Fruit fly (Drosophila melanogaster) whole organism, embryonic: ENCODE data around the gene Kr-h1.

Experiments
- Aef1 ChIP-seq: fragments of 200-800 bp; sonication (Bioruptor generic); IDR thresholded peaks from 3 replicates; pipeline ENCODE4 v1.3.6; 2022; ENCODE audit warnings: missing biosample characterization, missing genetic modification characterization
- Atf-2 ChIP-seq: fragments of 200-800 bp; sonication (Bioruptor generic); optimal IDR thresholded peaks from 2 replicates; lab custom pipeline; 2016; ENCODE audit warnings: missing biosample characterization, missing genetic modification characterization
- Awh ChIP-seq: fragments of 200-800 bp; sonication (Bioruptor generic); IDR thresholded peaks from 2 replicates; pipeline ENCODE4, ENCODE4 v1.3.6; 2022; ENCODE audit warnings: missing biosample characterization, missing genetic modification characterization
- CG11093 ChIP-seq: fragments of 200-800 bp; sonication (Bioruptor generic); IDR thresholded peaks from 3 replicates; pipeline ENCODE4 v1.3.6; 2022; ENCODE audit warnings: missing biosample characterization, missing genetic modification characterization
- CG11560 ChIP-seq: fragments of 200-800 bp; sonication (Bioruptor generic); IDR thresholded peaks from 3 replicates; pipeline ENCODE4 v1.3.6; 2022; ENCODE audit warnings: missing biosample characterization, missing genetic modification characterization
- CG12155 ChIP-seq: fragments of 200-800 bp; sonication (Bioruptor generic); optimal IDR thresholded peaks from 3 replicates; lab custom pipeline; 2016; ENCODE audit warnings: missing biosample characterization, missing genetic modification characterization
- CG12299 ChIP-seq: fragments of 200-800 bp; sonication (Bioruptor generic); optimal IDR thresholded peaks from 2 replicates; lab custom pipeline; 2018; ENCODE audit warnings: missing biosample characterization, mild to moderate bottlenecking, missing genetic modification characterization
- CG12391 ChIP-seq: fragments of 200-800 bp; sonication (Bioruptor generic); optimal IDR thresholded peaks from 3 replicates; lab custom pipeline; 2018; ENCODE audit warnings: missing biosample characterization, mild to moderate bottlenecking, missing genetic modification characterization, moderate library complexity
- CG14441 ChIP-seq: fragments of 200-800 bp; sonication (Bioruptor generic); IDR thresholded peaks from 2 replicates; pipeline ENCODE4 v1.3.6; 2022; ENCODE audit warnings: missing biosample characterization, missing genetic modification characterization
- CG18262 ChIP-seq: fragments of 200-800 bp; optimal IDR thresholded peaks from 3 replicates; lab custom pipeline; 2019; ENCODE audit warnings: missing biosample characterization, mild to moderate bottlenecking, missing genetic modification characterization, moderate library complexity
- CG18476 ChIP-seq: fragments of 200-800 bp; sonication (Bioruptor generic); optimal IDR thresholded peaks from 2 replicates; lab custom pipeline; 2016; ENCODE audit warnings: missing biosample characterization, mild to moderate bottlenecking, missing genetic modification characterization
- CG18764 ChIP-seq: fragments of 200-800 bp; sonication (Bioruptor generic); optimal IDR thresholded peaks from 3 replicates; lab custom pipeline; 2016; ENCODE audit warnings: missing biosample characterization, missing genetic modification characterization
- CG31388 ChIP-seq: fragments of 200-800 bp; sonication (Bioruptor generic); optimal IDR thresholded peaks from 2 replicates; lab custom pipeline; 2016; ENCODE audit warnings: missing biosample characterization, missing genetic modification characterization
- CG33213 ChIP-seq: fragments of 200-800 bp; sonication (Bioruptor generic); optimal IDR thresholded peaks from 3 replicates; lab custom pipeline; 2016; ENCODE audit warnings: missing biosample characterization, missing genetic modification characterization
- CG6175 ChIP-seq: fragments of 200-800 bp; sonication (Bioruptor generic); IDR thresholded peaks from 3 replicates; pipeline ENCODE4 v1.3.6; 2022; ENCODE audit warnings: missing biosample characterization, missing genetic modification characterization
- CG6813 ChIP-seq: fragments of 200-800 bp; sonication (Bioruptor generic); optimal IDR thresholded peaks from 2 replicates; lab custom pipeline; 2017; ENCODE audit warnings: missing biosample characterization, missing genetic modification characterization, mild to moderate bottlenecking, moderate library complexity, missing genetic modification reagents
- CG8281 ChIP-seq: fragments of 200-800 bp; sonication (Bioruptor generic); optimal IDR thresholded peaks from 2 replicates; lab custom pipeline; 2018; ENCODE audit warnings: missing biosample characterization, mild to moderate bottlenecking, missing genetic modification characterization, moderate library complexity
- CG8290 ChIP-seq, 3 experiments: fragments of 200-800 bp; sonication (Bioruptor generic); optimal IDR thresholded peaks; 2 replicates each; lab custom pipeline; 2016 to 2019; ENCODE audit warnings: missing biosample characterization in 3 of 3, missing genetic modification characterization in 3 of 3, mild to moderate bottlenecking in 2 of 3, moderate library complexity in 1 of 3
- CG8478 ChIP-seq: fragments of >200 bp; optimal IDR thresholded peaks from 2 replicates; lab custom pipeline; 2018
- CHES-1-like ChIP-seq: fragments of 200-800 bp; sonication (Bioruptor generic); optimal IDR thresholded peaks from 2 replicates; lab custom pipeline; 2016; ENCODE audit warnings: missing biosample characterization, missing genetic modification characterization
- CkIIα-i1 ChIP-seq: fragments of 200-800 bp; sonication (Bioruptor generic); IDR thresholded peaks from 2 replicates; pipeline ENCODE4 v1.3.6; 2022; ENCODE audit warnings: missing biosample characterization, missing genetic modification characterization
- Deaf1 ChIP-seq: fragments of 200-800 bp; optimal IDR thresholded peaks from 3 replicates; lab custom pipeline; 2019; ENCODE audit warnings: missing biosample characterization, mild to moderate bottlenecking, missing genetic modification characterization, moderate library complexity
- Elba2 ChIP-seq: fragments of 200-800 bp; sonication (Bioruptor generic); optimal IDR thresholded peaks from 3 replicates; lab custom pipeline; 2016; ENCODE audit warnings: missing biosample characterization, missing genetic modification characterization
- Lhr ChIP-seq: fragments of 200-800 bp; sonication (Bioruptor generic); optimal IDR thresholded peaks from 3 replicates; lab custom pipeline; 2017; ENCODE audit warnings: mild to moderate bottlenecking, missing biosample characterization, missing genetic modification reagents, missing genetic modification characterization
- Lpt ChIP-seq: fragments of >200 bp; optimal IDR thresholded peaks from 2 replicates; lab custom pipeline; 2018; ENCODE audit warnings: missing biosample characterization, missing genetic modification characterization
- Max ChIP-seq: fragments of 200-800 bp; sonication (Bioruptor generic); optimal IDR thresholded peaks from 2 replicates; lab custom pipeline; 2016; ENCODE audit warnings: missing biosample characterization, mild to moderate bottlenecking, missing genetic modification characterization
- NK7.1 ChIP-seq: fragments of 200-800 bp; sonication (Bioruptor generic); optimal IDR thresholded peaks from 3 replicates; lab custom pipeline; 2016; ENCODE audit warnings: missing biosample characterization, missing genetic modification characterization
- Poxn ChIP-seq: fragments of 200-800 bp; sonication (Bioruptor generic); IDR thresholded peaks from 2 replicates; pipeline ENCODE4 v1.3.6; 2022; ENCODE audit warnings: missing biosample characterization, missing genetic modification characterization
- Ravus ChIP-seq: fragments of 200-800 bp; sonication (Bioruptor generic); IDR thresholded peaks from 2 replicates; pipeline ENCODE4 v1.3.6; 2022; ENCODE audit warnings: missing biosample characterization, missing genetic modification characterization
- Ssrp ChIP-seq: fragments of 200-800 bp; sonication (Bioruptor generic); optimal IDR thresholded peaks from 2 replicates; lab custom pipeline; 2018; ENCODE audit warnings: missing biosample characterization, mild to moderate bottlenecking, missing genetic modification characterization, moderate library complexity
- amos ChIP-seq: fragments of 200-800 bp; sonication (Bioruptor generic); IDR thresholded peaks from 2 replicates; pipeline ENCODE4 v1.3.6; 2022; ENCODE audit warnings: missing biosample characterization, missing genetic modification characterization; ENCODE audit not compliant: partially characterized antibody
- caup ChIP-seq: fragments of 200-800 bp; sonication (Bioruptor generic); optimal IDR thresholded peaks from 3 replicates; lab custom pipeline; 2017; ENCODE audit warnings: missing biosample characterization, mild to moderate bottlenecking, missing genetic modification characterization, moderate library complexity; ENCODE audit not compliant: severe bottlenecking
- cg ChIP-seq: fragments of 200-800 bp; sonication (Bioruptor generic); optimal IDR thresholded peaks from 3 replicates; lab custom pipeline; 2019; ENCODE audit warnings: missing biosample characterization, mild to moderate bottlenecking, missing genetic modification characterization, moderate library complexity
- chinmo ChIP-seq: fragments of 200-800 bp; sonication (Bioruptor generic); IDR thresholded peaks from 4 replicates; pipeline ENCODE4 v1.3.6; 2022; ENCODE audit warnings: missing biosample characterization, missing genetic modification characterization; ENCODE audit not compliant: partially characterized antibody
- insv ChIP-seq, 2 experiments: fragments of 200-800 bp; sonication (Bioruptor generic); optimal IDR thresholded peaks; 3 replicates each; lab custom pipeline; 2016 to 2018; ENCODE audit warnings: missing biosample characterization in 2 of 2, missing genetic modification characterization in 2 of 2
- jing ChIP-seq: fragments of 200-800 bp; sonication (Bioruptor generic); optimal IDR thresholded peaks from 2 replicates; lab custom pipeline; 2018; ENCODE audit warnings: missing biosample characterization, mild to moderate bottlenecking, missing genetic modification characterization
- kah ChIP-seq: fragments of 200-800 bp; sonication (Bioruptor generic); optimal IDR thresholded peaks from 2 replicates; lab custom pipeline; 2018; ENCODE audit warnings: missing biosample characterization, mild to moderate bottlenecking, missing genetic modification characterization
- lilli ChIP-seq: fragments of 200-800 bp; sonication (Bioruptor generic); optimal IDR thresholded peaks from 3 replicates; lab custom pipeline; 2016; ENCODE audit warnings: missing biosample characterization, missing genetic modification characterization
- mam ChIP-seq: fragments of 200-800 bp; sonication (Bioruptor generic); optimal IDR thresholded peaks from 3 replicates; lab custom pipeline; 2016; ENCODE audit warnings: missing biosample characterization, missing genetic modification characterization
- nom ChIP-seq: fragments of 200-800 bp; sonication (Bioruptor generic); optimal IDR thresholded peaks from 2 replicates; lab custom pipeline; 2017; ENCODE audit warnings: missing biosample characterization, missing genetic modification characterization, mild to moderate bottlenecking, moderate library complexity, missing genetic modification reagents
- pho ChIP-seq: fragments of 200-800 bp; sonication (Bioruptor generic); optimal IDR thresholded peaks from 2 replicates; lab custom pipeline; 2016; ENCODE audit warnings: missing biosample characterization, missing genetic modification characterization
- sc ChIP-seq, 3 experiments: fragments of >200 bp in 2 of 3; fragments of 200-800 bp in 1 of 3; sonication (Bioruptor generic) in 1 of 3; optimal IDR thresholded peaks; 2 replicates in 2 of 3; 3 replicates in 1 of 3; lab custom pipeline; 2017; ENCODE audit warnings: mild to moderate bottlenecking in 1 of 3, missing biosample characterization in 1 of 3, missing genetic modification characterization in 1 of 3, missing genetic modification reagents in 1 of 3
- sr ChIP-seq: fragments of 200-800 bp; sonication (Bioruptor generic); IDR thresholded peaks from 3 replicates; pipeline ENCODE4 v1.3.6; 2022; ENCODE audit warnings: missing biosample characterization, missing genetic modification characterization
- stwl ChIP-seq: fragments of 200-800 bp; sonication (Bioruptor generic); optimal IDR thresholded peaks from 3 replicates; lab custom pipeline; 2018; ENCODE audit warnings: missing biosample characterization, mild to moderate bottlenecking, missing genetic modification characterization, moderate library complexity
- trem ChIP-seq: fragments of 200-800 bp; optimal IDR thresholded peaks from 3 replicates; lab custom pipeline; 2019; ENCODE audit warnings: missing biosample characterization, mild to moderate bottlenecking, missing genetic modification characterization, moderate library complexity
- usp ChIP-seq: fragments of >200 bp; optimal IDR thresholded peaks from 2 replicates; lab custom pipeline; 2017; ENCODE audit warnings: missing biosample characterization, missing genetic modification characterization
- vvl ChIP-seq: fragments of 200-800 bp; sonication (Bioruptor generic); IDR thresholded peaks from 2 replicates; pipeline ENCODE4 v1.3.6; 2022; ENCODE audit warnings: missing biosample characterization, missing genetic modification characterization

Gene Kr-h1

DNA sequence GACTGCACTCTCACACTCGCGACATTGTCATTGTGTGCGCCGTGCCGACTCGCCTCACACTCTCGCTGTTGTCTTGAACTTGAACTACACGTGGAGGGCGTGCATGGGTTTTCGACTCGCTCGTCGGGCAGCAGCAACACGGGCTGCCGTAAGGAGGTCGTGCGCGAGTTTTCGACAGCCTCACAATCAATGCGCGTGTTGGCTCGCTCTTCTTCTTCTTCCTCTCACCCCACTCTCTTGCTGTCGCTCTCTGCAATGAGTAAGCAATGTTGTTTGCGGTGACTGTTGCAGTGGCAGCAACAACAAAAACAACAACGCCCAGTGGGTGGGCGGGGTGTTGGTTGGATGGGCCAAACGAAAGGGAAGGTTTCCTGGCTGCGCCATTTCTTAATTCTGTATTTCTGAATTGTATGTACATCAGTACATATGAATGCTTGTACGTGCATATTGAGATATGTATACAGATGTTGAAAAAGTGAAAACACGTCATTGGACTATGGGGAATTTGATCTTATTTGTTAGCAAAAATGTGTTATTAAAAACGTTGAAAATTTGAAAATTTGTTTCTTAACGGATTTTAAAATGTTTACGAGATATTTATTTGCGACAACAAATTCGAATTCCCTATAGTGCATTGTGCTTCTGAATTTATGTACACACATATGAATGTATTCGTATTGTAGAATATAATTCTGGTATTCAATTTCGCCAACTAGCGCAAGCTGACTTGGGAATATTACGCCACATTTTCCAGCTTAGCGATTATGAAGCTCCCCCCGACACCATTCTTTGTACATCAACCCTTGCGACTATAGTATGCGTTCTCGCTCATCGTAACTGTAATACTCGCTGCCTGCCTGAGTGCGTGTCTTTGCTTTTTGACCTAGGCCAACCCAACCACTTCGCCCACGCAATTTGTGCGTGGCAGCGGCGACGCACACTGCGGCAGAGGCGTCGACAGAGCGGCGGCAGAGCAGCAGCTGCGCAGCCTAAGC is 6.3 kb downstream of the Kr-h1 start (continued):
- peak; percentile 100 for TF ChIP-seq chinmo
- no peak for TF ChIP-seq NK7.1
- TF ChIP-seq pho (GFP tag; lab: Kevin White, UChicago), result peak; percentile 8
- peak; percentile 92 for TF ChIP-seq stwl (tag; lab: Kevin White, UChicago)
- no peak for TF ChIP-seq CG14441 (GFP tag; lab: Robert Waterston, UW)
- TF ChIP-seq CG8290 (GFP tag; optimal IDR thresholded peaks at IDR 0.05; lab: Kevin White, UChicago), result no peak
- peak in 1 of 2 experiments; percentile 73 for TF ChIP-seq CG8290 (tag; optimal IDR thresholded peaks at IDR 0.05; lab: Kevin White, UChicago)
- TF ChIP-seq cg (GFP tag; lab: Kevin White, UChicago), result peak; percentile 91
- peak; percentile 35 for TF ChIP-seq caup (GFP tag; lab: Kevin White, UChicago)
- no peak for TF ChIP-seq CG31388 (GFP tag; lab: Kevin White, UChicago)
- no peak for TF ChIP-seq CHES-1-like (GFP tag; lab: Kevin White, UChicago)
- no peak for TF ChIP-seq CG18764 (GFP tag; lab: Kevin White, UChicago)
- peak; percentile 13 for TF ChIP-seq CG12299
- no peak for TF ChIP-seq sc (optimal IDR thresholded peaks at IDR 0.05; lab: Kevin White, UChicago)
- TF ChIP-seq sc (GFP tag; optimal IDR thresholded peaks at IDR 0.05; lab: Kevin White, UChicago), result peak; percentile 25
- TF ChIP-seq CG18262, result no peak
- peak; percentile 27 for TF ChIP-seq Ssrp (tag; lab: Kevin White, UChicago)
- peak; percentile 42 for TF ChIP-seq CG6813 (GFP tag; lab: Kevin White, UChicago)
- TF ChIP-seq CG12391 (tag; lab: Kevin White, UChicago), result peak; percentile 35
- TF ChIP-seq mam, result peak; percentile 40
- peak; percentile 61 for TF ChIP-seq vvl
- peak; percentile 90 for TF ChIP-seq Deaf1 (tag; lab: Kevin White, UChicago)
- no peak for TF ChIP-seq CG11093 (GFP tag; lab: Robert Waterston, UW)
- TF ChIP-seq kah (GFP tag; lab: Kevin White, UChicago), result peak; percentile 47
- peak; percentile 81 for TF ChIP-seq Max (GFP tag; lab: Kevin White, UChicago)
- TF ChIP-seq amos (GFP tag; lab: Robert Waterston, UW), result peak; percentile 42; the same call in 1 of the 2 replicates
- TF ChIP-seq CkIIα-i1 (GFP tag; lab: Robert Waterston, UW), result no peak
- TF ChIP-seq CG8281 (tag; lab: Kevin White, UChicago), result peak; percentile 39
- TF ChIP-seq Awh (GFP tag; lab: Robert Waterston, UW), result peak; percentile 55; the same call in 1 of the 2 replicates
- TF ChIP-seq Aef1, result peak; percentile 30; the same call in 1 of the 3 replicates
- TF ChIP-seq Poxn, result no peak
- TF ChIP-seq CG11560 (tag; lab: Robert Waterston, UW), result no peak
- no peak for TF ChIP-seq jing
- peak; percentile 59 for TF ChIP-seq Elba2 (GFP tag; lab: Kevin White, UChicago)
- no peak for TF ChIP-seq Lpt
- TF ChIP-seq usp, result no peak
- peak; percentile 100 for TF ChIP-seq CG12155
- TF ChIP-seq Atf-2, result no peak
- TF ChIP-seq CG8478, result peak; percentile 90
- no peak for TF ChIP-seq Lhr (GFP tag; lab: Kevin White, UChicago)
- TF ChIP-seq sr (GFP tag; lab: Robert Waterston, UW), result peak; percentile 95
- TF ChIP-seq lilli (GFP tag; lab: Kevin White, UChicago), result peak; percentile 38
- TF ChIP-seq CG33213 (GFP tag; lab: Kevin White, UChicago), result no peak
- peak; percentile 6 for TF ChIP-seq trem
- peak in 1 of 2 experiments; percentile 73 for TF ChIP-seq insv (GFP tag; optimal IDR thresholded peaks at IDR 0.05; lab: Kevin White, UChicago)
- TF ChIP-seq CG18476 (GFP tag; lab: Kevin White, UChicago), result no peak
- no peak for TF ChIP-seq nom (GFP tag; lab: Kevin White, UChicago)
- TF ChIP-seq CG6175 (GFP tag; lab: Robert Waterston, UW), result peak; percentile 72; the same call in 1 of the 3 replicates
- no peak for TF ChIP-seq Ravus
